Worm (Caenorhabditis elegans) whole organism, mixed stage, embryonic: ENCODE data around the gene T25B9.8.
A peak's percentile ranks its signal among the peaks of the same experiment; 100 is the strongest.

Experiments
- M03D4.4 ChIP-seq: sonication (generic microtip); optimal IDR thresholded peaks from 2 replicates; lab custom pipeline; 2017; ENCODE audit warnings: mild to moderate bottlenecking, missing genetic modification characterization, missing compliant biosample characterization
- blmp-1 ChIP-seq: fragments of 150-350 bp; optimal IDR thresholded peaks from 2 replicates; lab custom pipeline; 2014; ENCODE audit warnings: missing biosample characterization, missing genetic modification characterization
- ceh-39 ChIP-seq: fragments of 150-350 bp; optimal IDR thresholded peaks from 2 replicates; lab custom pipeline; 2014; ENCODE audit warnings: missing biosample characterization, missing genetic modification characterization
- ceh-83 ChIP-seq: fragments of 200-800 bp; sonication (Bioruptor generic); optimal IDR thresholded peaks from 2 replicates; lab custom pipeline; 2018; ENCODE audit warnings: mild to moderate bottlenecking, missing genetic modification characterization, missing compliant biosample characterization
- ces-1 ChIP-seq: fragments of 150-350 bp; optimal IDR thresholded peaks from 2 replicates; lab custom pipeline; 2014; ENCODE audit warnings: missing biosample characterization, missing genetic modification reagents, missing genetic modification characterization
- drap-1 ChIP-seq: fragments of 200-800 bp; sonication (Bioruptor generic); optimal IDR thresholded peaks from 3 replicates; lab custom pipeline; 2018; ENCODE audit warnings: mild to moderate bottlenecking, missing genetic modification characterization, missing compliant biosample characterization
- elt-1 ChIP-seq: sonication (generic microtip); optimal IDR thresholded peaks from 2 replicates; lab custom pipeline; 2017; ENCODE audit warnings: missing genetic modification characterization, mild to moderate bottlenecking, missing compliant biosample characterization, antibody characterized with exemption, moderate library complexity, borderline replicate concordance; ENCODE audit not compliant: insufficient read depth
- elt-3 ChIP-seq: fragments of 150-350 bp; optimal IDR thresholded peaks from 2 replicates; lab custom pipeline; 2014; ENCODE audit warnings: missing biosample characterization, missing genetic modification characterization
- flh-1 ChIP-seq: fragments of 200-800 bp; sonication (Bioruptor generic); optimal IDR thresholded peaks from 2 replicates; lab custom pipeline; 2018; ENCODE audit warnings: mild to moderate bottlenecking, missing genetic modification characterization, moderate library complexity, missing compliant biosample characterization
- ham-2 ChIP-seq: fragments of 200-800 bp; sonication (Bioruptor generic); optimal IDR thresholded peaks from 2 replicates; lab custom pipeline; 2018; ENCODE audit warnings: mild to moderate bottlenecking, missing genetic modification characterization, missing compliant biosample characterization
- hlh-1 ChIP-seq: fragments of 150-350 bp; optimal IDR thresholded peaks from 2 replicates; lab custom pipeline; 2014; ENCODE audit warnings: missing biosample characterization, missing genetic modification reagents, missing genetic modification characterization
- lin-13 ChIP-seq: fragments of 150-350 bp; optimal IDR thresholded peaks from 2 replicates; lab custom pipeline; 2014; ENCODE audit warnings: missing biosample characterization, missing genetic modification characterization
- lin-32 ChIP-seq: fragments of 200-800 bp; sonication (Bioruptor generic); optimal IDR thresholded peaks from 2 replicates; lab custom pipeline; 2018; ENCODE audit warnings: mild to moderate bottlenecking, missing genetic modification characterization, missing compliant biosample characterization
- lsy-2 ChIP-seq: fragments of 150-350 bp; optimal IDR thresholded peaks from 2 replicates; lab custom pipeline; 2014; ENCODE audit warnings: missing biosample characterization, missing genetic modification characterization
- mab-5 ChIP-seq: fragments of 150-350 bp; optimal IDR thresholded peaks from 2 replicates; lab custom pipeline; 2014; ENCODE audit warnings: missing biosample characterization, missing genetic modification characterization
- mep-1 ChIP-seq: fragments of 150-350 bp; optimal IDR thresholded peaks from 2 replicates; lab custom pipeline; 2017; ENCODE audit warnings: missing biosample characterization, missing genetic modification reagents, missing genetic modification characterization, inconsistent platforms
- mls-2 ChIP-seq: sonication (generic microtip); optimal IDR thresholded peaks from 2 replicates; lab custom pipeline; 2016; ENCODE audit warnings: mild to moderate bottlenecking, missing genetic modification characterization, moderate library complexity, missing compliant biosample characterization
- nhr-12 ChIP-seq: fragments of 150-350 bp; optimal IDR thresholded peaks from 2 replicates; lab custom pipeline; 2014; ENCODE audit warnings: missing biosample characterization, missing genetic modification characterization
- nhr-2 ChIP-seq: fragments of 150-350 bp; optimal IDR thresholded peaks from 2 replicates; lab custom pipeline; 2014; ENCODE audit warnings: missing biosample characterization, missing genetic modification characterization
- nhr-237 ChIP-seq: fragments of 150-350 bp; optimal IDR thresholded peaks from 2 replicates; lab custom pipeline; 2014; ENCODE audit warnings: missing biosample characterization, missing genetic modification characterization
- nhr-28 ChIP-seq: fragments of 150-350 bp; optimal IDR thresholded peaks from 2 replicates; lab custom pipeline; 2014; ENCODE audit warnings: missing biosample characterization, missing genetic modification characterization
- nhr-76 ChIP-seq: sonication (generic microtip); optimal IDR thresholded peaks from 2 replicates; lab custom pipeline; 2017; ENCODE audit warnings: missing biosample characterization, missing genetic modification characterization
- pha-4 ChIP-seq: fragments of 150-350 bp; optimal IDR thresholded peaks from 2 replicates; lab custom pipeline; 2018; ENCODE audit warnings: missing biosample characterization, missing genetic modification reagents, missing genetic modification characterization
- sem-2 ChIP-seq: fragments of 200-800 bp; sonication (Bioruptor generic); optimal IDR thresholded peaks from 2 replicates; lab custom pipeline; 2018; ENCODE audit warnings: mild to moderate bottlenecking, missing genetic modification characterization, missing compliant biosample characterization
- snpc-4 ChIP-seq: fragments of 150-350 bp; optimal IDR thresholded peaks from 2 replicates; lab custom pipeline; 2014; ENCODE audit warnings: missing biosample characterization, missing genetic modification characterization
- sptf-1 ChIP-seq: sonication (generic microtip); optimal IDR thresholded peaks from 2 replicates; lab custom pipeline; 2017; ENCODE audit warnings: mild to moderate bottlenecking, missing genetic modification characterization, moderate library complexity, missing compliant biosample characterization
- unc-120 ChIP-seq: sonication (generic microtip); optimal IDR thresholded peaks from 2 replicates; lab custom pipeline; 2017; ENCODE audit warnings: missing genetic modification characterization, missing compliant biosample characterization; ENCODE audit not compliant: poor library complexity, severe bottlenecking
- unc-39 ChIP-seq: fragments of 150-350 bp; optimal IDR thresholded peaks from 2 replicates; lab custom pipeline; 2014; ENCODE audit warnings: missing biosample characterization, missing genetic modification characterization
- unc-62 ChIP-seq: fragments of 150-350 bp; optimal IDR thresholded peaks from 2 replicates; lab custom pipeline; 2014; ENCODE audit warnings: missing biosample characterization, missing genetic modification reagents, missing genetic modification characterization
- zip-8 ChIP-seq: fragments of 150-350 bp; optimal IDR thresholded peaks from 2 replicates; lab custom pipeline; 2014; ENCODE audit warnings: missing biosample characterization, missing genetic modification characterization
- ztf-11 ChIP-seq: fragments of 150-350 bp; optimal IDR thresholded peaks from 2 replicates; lab custom pipeline; 2014; ENCODE audit warnings: missing biosample characterization, missing genetic modification characterization

T25B9.8 gene

ce11 chrIV:10744475-10744874 lies 23.5 kb downstream of the T25B9.8 start, which contains the start of gene T25B9.3:
Gene T25B9.3 (plus strand): TSS chrIV:10744775.
- TF ChIP-seq drap-1 (GFP tag; lab: Kevin White, UChicago) (no peak), pha-4 (tag; lab: Kevin White, UChicago) (no peak), ceh-39 (no peak), unc-120 (tag; lab: Kevin White, UChicago) (no peak), sem-2 (no peak), unc-62 (no peak), snpc-4 (no peak), ham-2 (GFP tag; lab: Kevin White, UChicago) (no peak), mls-2 (tag; lab: Kevin White, UChicago) (no peak), ces-1 (no peak), elt-3 (no peak), ceh-83 (no peak), flh-1 (GFP tag; lab: Kevin White, UChicago) (no peak), zip-8 (tag; lab: Kevin White, UChicago) (no peak), blmp-1 (no peak), nhr-28 (no peak), sptf-1 (no peak), lin-32 (GFP tag; lab: Kevin White, UChicago) (no peak), lin-13 (no peak), mep-1 (tag; lab: Kevin White, UChicago) (no peak)

- TF ChIP-seq unc-62 (no peak), mab-5 (tag; lab: Kevin White, UChicago) (no peak), ztf-11 (no peak)
Observed at ce11 chrIV:10738328-10738727, 29.7 kb downstream of the T25B9.8 start, which contains the start of gene ssp-34. Gene ssp-34 (minus strand): TSS chrIV:10738602.

ce11 chrIV:10737011-10737553 lies 30.9 kb downstream of the T25B9.8 start, which contains the start of gene grl-21:
Gene grl-21 (plus strand): TSS chrIV:10737474.
- no peak for TF ChIP-seq unc-120 (tag; lab: Kevin White, UChicago)
- no peak for TF ChIP-seq elt-3
- TF ChIP-seq snpc-4: no peak
- no peak for TF ChIP-seq sptf-1
- no peak for TF ChIP-seq zip-8 (tag; lab: Kevin White, UChicago)
- no peak for TF ChIP-seq pha-4 (tag; lab: Kevin White, UChicago)
- TF ChIP-seq nhr-28: no peak
- TF ChIP-seq ces-1: no peak
- no peak for TF ChIP-seq mep-1 (tag; lab: Kevin White, UChicago)
- no peak for TF ChIP-seq nhr-237 (tag; lab: Kevin White, UChicago)
- no peak for TF ChIP-seq unc-39 (tag; lab: Kevin White, UChicago)
- TF ChIP-seq drap-1 (GFP tag; lab: Kevin White, UChicago): no peak
- no peak for TF ChIP-seq elt-1

ce11 chrIV:10734527-10735436 lies 33.2 kb downstream of the T25B9.8 start, which contains the start of the genes orc-5 and cyb-1:
Gene orc-5 (minus strand): TSS chrIV:10734588.
Gene cyb-1 (plus strand): TSS chrIV:10735216.
- TF ChIP-seq sptf-1 (peak; percentile 42), lin-13 (peak; percentile 40), ztf-11 (no peak), ceh-83 (peak; percentile 7), lsy-2 (peak; percentile 47), ces-1 (peak; percentile 55), mab-5 (tag; lab: Kevin White, UChicago) (peak; percentile 24), hlh-1 (tag; lab: Kevin White, UChicago) (peak; percentile 39), pha-4 (tag; lab: Kevin White, UChicago) (peak; percentile 54), mep-1 (tag; lab: Kevin White, UChicago) (peak; percentile 71), nhr-237 (tag; lab: Kevin White, UChicago) (peak; percentile 57), nhr-12 (tag; lab: Kevin White, UChicago) (no peak), elt-1 (no peak), M03D4.4 (tag; lab: Kevin White, UChicago) (no peak), snpc-4 (no peak)

- TF ChIP-seq drap-1 (GFP tag; lab: Kevin White, UChicago) (no peak), nhr-76 (tag; lab: Kevin White, UChicago) (no peak), nhr-2 (tag; lab: Kevin White, UChicago) (peak; percentile 7)
Observed at ce11 chrIV:10727734-10728133, 40.3 kb downstream of the T25B9.8 start, which contains the start of gene ZC168.2. Gene ZC168.2 (plus strand): TSS chrIV:10728034.
